Worm (Caenorhabditis elegans): ENCODE measurements around the gene ttr-31.

ttr-31 gene

ce11 chrX:11003701-11004100 lies 5.2 kb downstream of the ttr-31 start:
- no peak for TF ChIP-seq lin-39 (tag; optimal IDR thresholded peaks at IDR 0.05)

- TF ChIP-seq elt-3 (tag; optimal IDR thresholded peaks at IDR 0.05): no peak
These were observed 7.1 kb downstream of the ttr-31 start, which contains the start of gene col-177 for ce11 chrX:11001750-11002149. Gene col-177 (minus strand): TSS chrX:11001850.

DNA sequence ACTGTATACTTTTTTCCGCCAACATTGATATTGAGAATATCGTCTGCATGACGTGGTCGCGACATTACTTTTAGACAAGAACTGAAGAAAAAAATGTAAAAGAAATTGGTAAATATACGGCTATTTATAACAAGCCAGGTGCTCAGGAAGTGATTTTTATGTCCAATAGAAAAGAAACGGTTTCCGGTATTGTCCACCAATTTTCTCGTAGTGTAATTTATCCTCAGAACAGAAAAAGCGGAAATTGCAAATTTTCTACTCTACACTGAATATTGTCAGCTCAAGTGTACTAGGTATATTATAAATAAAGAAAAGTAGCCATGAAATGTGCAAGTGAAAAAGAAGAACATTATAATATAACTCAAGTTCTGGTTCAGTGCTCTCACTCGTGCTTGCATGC lies 9.7 kb downstream of the ttr-31 start, which contains the start of gene F59F3.6:
TSS of gene F59F3.6 (minus strand) at position 101 of the 400 bp plus-strand sequence.
- TF ChIP-seq nhr-10 (tag; optimal IDR thresholded peaks at IDR 0.05): no peak
- no peak for TF ChIP-seq ceh-82 (tag; optimal IDR thresholded peaks at IDR 0.05)
- TF ChIP-seq nhr-25 (tag; optimal IDR thresholded peaks at IDR 0.05): no peak
- no peak for TF ChIP-seq elt-1 (tag; optimal IDR thresholded peaks at IDR 0.05)
- no peak for TF ChIP-seq skn-1 (tag; optimal IDR thresholded peaks at IDR 0.05)
- no peak for TF ChIP-seq unc-62 (GFP tag; optimal IDR thresholded peaks at IDR 0.05)
- no peak for TF ChIP-seq dmd-4 (tag; optimal IDR thresholded peaks at IDR 0.05)
- no peak for TF ChIP-seq peb-1 (tag; optimal IDR thresholded peaks at IDR 0.05)
- no peak for TF ChIP-seq lin-39 (tag; optimal IDR thresholded peaks at IDR 0.05)
- TF ChIP-seq aly-2 (tag; optimal IDR thresholded peaks at IDR 0.05): no peak

ce11 chrX:10992177-10992576 lies 16.7 kb downstream of the ttr-31 start, which contains the start of gene ver-3:
Gene ver-3 (plus strand): TSS chrX:10992477.
- TF ChIP-seq nhr-23 (tag; optimal IDR thresholded peaks at IDR 0.05) (no peak), dmd-4 (tag; optimal IDR thresholded peaks at IDR 0.05) (no peak), ztf-11 (tag; optimal IDR thresholded peaks at IDR 0.05) (no peak), nhr-10 (tag; optimal IDR thresholded peaks at IDR 0.05) (no peak), skn-1 (tag; optimal IDR thresholded peaks at IDR 0.05) (no peak), ztf-1 (GFP tag; conservative IDR thresholded peaks at IDR 0.05) (no peak), C34F6.9 (tag; optimal IDR thresholded peaks at IDR 0.05) (no peak), R02D3.7 (tag; optimal IDR thresholded peaks at IDR 0.05) (no peak), alr-1 (tag; optimal IDR thresholded peaks at IDR 0.05) (no peak), peb-1 (tag; optimal IDR thresholded peaks at IDR 0.05) (no peak), ama-1 (optimal IDR thresholded peaks at IDR 0.05) (no peak), unc-39 (tag; optimal IDR thresholded peaks at IDR 0.05) (no peak), ceh-16 (tag; optimal IDR thresholded peaks at IDR 0.05) (no peak), nhr-11 (tag; optimal IDR thresholded peaks at IDR 0.05) (no peak), nhr-12 (tag; optimal IDR thresholded peaks at IDR 0.05) (no peak)

DNA sequence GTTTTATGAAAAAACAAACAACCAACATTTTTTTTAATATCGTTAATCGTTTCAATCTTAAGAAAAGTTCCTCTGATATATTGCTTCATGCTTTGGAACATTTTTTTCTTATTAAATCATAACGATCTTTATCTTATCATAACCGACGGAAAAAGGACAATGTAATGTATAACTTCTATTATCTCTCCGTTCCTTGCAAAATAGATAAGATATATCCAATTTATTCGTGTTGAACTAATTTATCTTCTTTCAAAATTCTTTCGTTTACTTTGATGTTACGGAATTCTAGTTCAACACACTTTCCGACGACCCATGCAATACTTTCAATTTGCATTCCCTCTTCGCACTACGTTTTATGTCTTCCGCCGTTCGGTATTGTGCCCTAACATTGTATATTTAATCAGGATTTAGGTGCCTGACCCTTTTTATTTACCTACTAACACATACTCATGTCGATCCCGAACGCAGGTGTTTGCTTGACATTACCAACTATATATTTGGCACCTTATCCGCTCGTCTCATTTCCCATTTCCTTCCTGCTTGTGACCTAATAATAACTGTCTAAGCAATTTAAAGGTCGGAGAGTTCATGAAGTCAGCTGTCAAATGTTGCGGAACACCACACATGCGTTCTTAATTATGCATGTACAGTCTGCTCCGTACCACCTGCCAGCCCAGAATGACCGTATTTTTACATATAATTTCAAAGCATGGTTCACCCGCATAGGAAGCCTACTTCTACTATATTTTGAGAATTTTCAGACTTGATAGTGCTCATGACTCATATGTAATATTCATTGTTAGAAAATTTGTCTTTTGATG lies 17.3 kb downstream of the ttr-31 start:
- TF ChIP-seq skn-1 (tag; optimal IDR thresholded peaks at IDR 0.05) (no peak), ceh-16 (tag; optimal IDR thresholded peaks at IDR 0.05) (no peak), dmd-4 (tag; optimal IDR thresholded peaks at IDR 0.05) (no peak), ztf-4 (tag; optimal IDR thresholded peaks at IDR 0.05) (no peak), lin-11 (tag; optimal IDR thresholded peaks at IDR 0.05) (no peak), elt-3 (tag; optimal IDR thresholded peaks at IDR 0.05) (no peak), ztf-11 (tag; optimal IDR thresholded peaks at IDR 0.05) (no peak), zag-1 (tag; optimal IDR thresholded peaks at IDR 0.05) (no peak), ZK546.5 (tag; optimal IDR thresholded peaks at IDR 0.05) (no peak), nhr-77 (tag; optimal IDR thresholded peaks at IDR 0.05) (no peak), sem-4 (tag; optimal IDR thresholded peaks at IDR 0.05) (no peak), Y55F3AM.14 (GFP tag; optimal IDR thresholded peaks at IDR 0.05) (no peak), lsy-2 (tag; optimal IDR thresholded peaks at IDR 0.05) (no peak)

DNA sequence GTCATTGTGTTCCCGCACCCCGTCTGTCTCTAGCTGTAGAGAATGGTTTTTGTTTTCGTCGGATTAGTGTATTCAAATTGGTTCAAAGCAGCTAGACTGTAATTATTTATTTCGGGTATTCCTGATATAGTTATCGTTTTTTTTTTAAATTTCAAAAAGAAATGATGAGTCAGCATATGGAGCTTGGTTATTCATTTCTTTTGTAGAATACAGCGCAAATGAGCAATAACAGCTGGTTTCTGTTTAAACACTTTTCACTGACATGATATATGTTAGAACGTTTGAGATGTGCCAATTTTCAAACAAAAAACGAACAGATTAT lies 18.0 kb downstream of the ttr-31 start:
- no peak for TF ChIP-seq nhr-129 (tag; optimal IDR thresholded peaks at IDR 0.05)
- TF ChIP-seq nhr-25 (tag; optimal IDR thresholded peaks at IDR 0.05): no peak
- no peak for TF ChIP-seq nhr-237 (tag; optimal IDR thresholded peaks at IDR 0.05)
- TF ChIP-seq lin-13 (GFP tag; optimal IDR thresholded peaks at IDR 0.05): no peak
